Fruit fly (Drosophila melanogaster): ENCODE measurements around the gene CG14442.
A peak's percentile ranks its signal among the peaks of the same experiment; 100 is the strongest.

The CG14442 gene

dm6 chrX:6656626-6657558 lies 37.9 kb downstream of the CG14442 start:
- peak; percentile 24 for TF ChIP-seq CG12768 (GFP tag; optimal IDR thresholded peaks at IDR 0.05)
- TF ChIP-seq Mnt (GFP tag; optimal IDR thresholded peaks at IDR 0.05), result peak; percentile 16
- peak; percentile 14 for TF ChIP-seq CG7045 (GFP tag; optimal IDR thresholded peaks at IDR 0.05)
- peak in 1 of 2 experiments; percentile 28 for TF ChIP-seq cnc (optimal IDR thresholded peaks at IDR 0.05)
- TF ChIP-seq CG33017 (tag; optimal IDR thresholded peaks at IDR 0.05), result peak; percentile 71
- peak; percentile 36 for TF ChIP-seq pad (GFP tag; optimal IDR thresholded peaks at IDR 0.05)
- TF ChIP-seq CG14711 (tag; optimal IDR thresholded peaks at IDR 0.05), result peak; percentile 59
- no peak for TF ChIP-seq Hr96 (GFP tag; optimal IDR thresholded peaks at IDR 0.05)
- no peak for TF ChIP-seq Crg-1 (GFP tag; optimal IDR thresholded peaks at IDR 0.05)
- TF ChIP-seq CG5204 (GFP tag; optimal IDR thresholded peaks at IDR 0.05), result peak; percentile 23
- no peak for TF ChIP-seq toe (GFP tag; optimal IDR thresholded peaks at IDR 0.05)
- no peak for TF ChIP-seq Clk (GFP tag; optimal IDR thresholded peaks at IDR 0.05)
- peak; percentile 28 for TF ChIP-seq CG11617 (GFP tag; optimal IDR thresholded peaks at IDR 0.05)
- peak; percentile 74 for TF ChIP-seq kay (GFP tag; ENCODE audit: borderline replicate concordance)
- peak; percentile 73 for TF ChIP-seq bab1 (GFP tag; optimal IDR thresholded peaks at IDR 0.05)
- no peak for TF ChIP-seq cic (GFP tag; optimal IDR thresholded peaks at IDR 0.05)
- peak; percentile 92 for TF ChIP-seq tj (GFP tag; optimal IDR thresholded peaks at IDR 0.05)
- TF ChIP-seq CG1620 (GFP tag; optimal IDR thresholded peaks at IDR 0.05), result no peak
- TF ChIP-seq ovo (GFP tag; optimal IDR thresholded peaks at IDR 0.05), result no peak
- peak; percentile 69 for TF ChIP-seq CG7101 (tag; optimal IDR thresholded peaks at IDR 0.05)

dm6 chrX:6656023-6656594 lies 38.7 kb downstream of the CG14442 start:
- TF ChIP-seq cnc (optimal IDR thresholded peaks at IDR 0.05) (no peak), cic (GFP tag; optimal IDR thresholded peaks at IDR 0.05) (peak; percentile 79), CG14711 (tag; optimal IDR thresholded peaks at IDR 0.05) (peak; percentile 83), Crg-1 (GFP tag; optimal IDR thresholded peaks at IDR 0.05) (peak; percentile 85), CG1620 (GFP tag; optimal IDR thresholded peaks at IDR 0.05) (peak; percentile 74), pad (GFP tag; optimal IDR thresholded peaks at IDR 0.05) (peak; percentile 81), tj (GFP tag; optimal IDR thresholded peaks at IDR 0.05) (peak; percentile 69), Hr96 (GFP tag; optimal IDR thresholded peaks at IDR 0.05) (peak; percentile 87), CG7045 (GFP tag; optimal IDR thresholded peaks at IDR 0.05) (peak; percentile 87), CG5204 (GFP tag; optimal IDR thresholded peaks at IDR 0.05) (peak; percentile 86), CG12768 (GFP tag; optimal IDR thresholded peaks at IDR 0.05) (peak; percentile 89), bab1 (GFP tag; optimal IDR thresholded peaks at IDR 0.05) (peak; percentile 88), toe (GFP tag; optimal IDR thresholded peaks at IDR 0.05) (peak; percentile 74), CG33017 (tag; optimal IDR thresholded peaks at IDR 0.05) (peak; percentile 84), kay (GFP tag; ENCODE audit: borderline replicate concordance) (no peak), Clk (GFP tag; optimal IDR thresholded peaks at IDR 0.05) (peak; percentile 62), Mnt (GFP tag; optimal IDR thresholded peaks at IDR 0.05) (peak; percentile 89), CG11617 (GFP tag; optimal IDR thresholded peaks at IDR 0.05) (peak; percentile 96), ovo (GFP tag; optimal IDR thresholded peaks at IDR 0.05) (peak; percentile 98), CG7101 (tag; optimal IDR thresholded peaks at IDR 0.05) (peak; percentile 93)

dm6 chrX:6654198-6654831 lies 40.5 kb downstream of the CG14442 start, which contains the start of the genes CG3226 and Cdc7:
TSS of gene CG3226 (minus strand) at chrX:6654248.
TSS of gene Cdc7 (plus strand) at chrX:6654541.
- TF ChIP-seq bab1 (GFP tag; optimal IDR thresholded peaks at IDR 0.05) (peak; percentile 91), pad (GFP tag; optimal IDR thresholded peaks at IDR 0.05) (peak; percentile 74), Clk (GFP tag; optimal IDR thresholded peaks at IDR 0.05) (no peak), kay (GFP tag; ENCODE audit: borderline replicate concordance) (no peak), cic (GFP tag; optimal IDR thresholded peaks at IDR 0.05) (peak; percentile 39), Mnt (GFP tag; optimal IDR thresholded peaks at IDR 0.05) (peak; percentile 79), CG14711 (tag; optimal IDR thresholded peaks at IDR 0.05) (peak; percentile 83), Crg-1 (GFP tag; optimal IDR thresholded peaks at IDR 0.05) (peak; percentile 80), CG7101 (tag; optimal IDR thresholded peaks at IDR 0.05) (peak; percentile 90), cnc (optimal IDR thresholded peaks at IDR 0.05) (no peak), CG7045 (GFP tag; optimal IDR thresholded peaks at IDR 0.05) (no peak), toe (GFP tag; optimal IDR thresholded peaks at IDR 0.05) (peak; percentile 36), CG12768 (GFP tag; optimal IDR thresholded peaks at IDR 0.05) (no peak), Hr96 (GFP tag; optimal IDR thresholded peaks at IDR 0.05) (no peak), tj (GFP tag; optimal IDR thresholded peaks at IDR 0.05) (peak; percentile 66), CG33017 (tag; optimal IDR thresholded peaks at IDR 0.05) (peak; percentile 3), CG11617 (GFP tag; optimal IDR thresholded peaks at IDR 0.05) (peak; percentile 88), ovo (GFP tag; optimal IDR thresholded peaks at IDR 0.05) (peak; percentile 52), CG5204 (GFP tag; optimal IDR thresholded peaks at IDR 0.05) (no peak), CG1620 (GFP tag; optimal IDR thresholded peaks at IDR 0.05) (peak; percentile 82)

- TF ChIP-seq CG12768 (GFP tag; optimal IDR thresholded peaks at IDR 0.05) (no peak), CG7101 (tag; optimal IDR thresholded peaks at IDR 0.05) (no peak), CG33017 (tag; optimal IDR thresholded peaks at IDR 0.05) (no peak), CG11617 (GFP tag; optimal IDR thresholded peaks at IDR 0.05) (no peak), Mnt (GFP tag; optimal IDR thresholded peaks at IDR 0.05) (no peak), CG5204 (GFP tag; optimal IDR thresholded peaks at IDR 0.05) (no peak), tj (GFP tag; optimal IDR thresholded peaks at IDR 0.05) (no peak), CG7045 (GFP tag; optimal IDR thresholded peaks at IDR 0.05) (no peak), Clk (GFP tag; optimal IDR thresholded peaks at IDR 0.05) (no peak), ovo (GFP tag; optimal IDR thresholded peaks at IDR 0.05) (no peak), CG14711 (tag; optimal IDR thresholded peaks at IDR 0.05) (no peak), CG1620 (GFP tag; optimal IDR thresholded peaks at IDR 0.05) (no peak), pad (GFP tag; optimal IDR thresholded peaks at IDR 0.05) (no peak), toe (GFP tag; optimal IDR thresholded peaks at IDR 0.05) (no peak), cic (GFP tag; optimal IDR thresholded peaks at IDR 0.05) (no peak), cnc (optimal IDR thresholded peaks at IDR 0.05) (no peak), kay (GFP tag; ENCODE audit: borderline replicate concordance) (no peak), Crg-1 (GFP tag; optimal IDR thresholded peaks at IDR 0.05) (no peak)
These were observed 48.0 kb downstream of the CG14442 start for dm6 chrX:6646846-6647245.

Measured in whole organism, adult.